Worm (Caenorhabditis elegans) whole organism, mixed stage, embryonic: ENCODE measurements around the gene F19D8.2.

Source experiments
- blmp-1 ChIP-seq: fragments of 150-350 bp; optimal IDR thresholded peaks from 2 replicates; lab custom pipeline; 2014; ENCODE audit warnings: missing biosample characterization, missing genetic modification characterization
- ceh-83 ChIP-seq: fragments of 200-800 bp; sonication (Bioruptor generic); optimal IDR thresholded peaks from 2 replicates; lab custom pipeline; 2018; ENCODE audit warnings: mild to moderate bottlenecking, missing genetic modification characterization, missing compliant biosample characterization
- elt-1 ChIP-seq: sonication (generic microtip); optimal IDR thresholded peaks from 2 replicates; lab custom pipeline; 2017; ENCODE audit warnings: missing genetic modification characterization, mild to moderate bottlenecking, missing compliant biosample characterization, antibody characterized with exemption, moderate library complexity, borderline replicate concordance; ENCODE audit not compliant: insufficient read depth
- elt-3 ChIP-seq: fragments of 150-350 bp; optimal IDR thresholded peaks from 2 replicates; lab custom pipeline; 2014; ENCODE audit warnings: missing biosample characterization, missing genetic modification characterization
- ham-2 ChIP-seq: fragments of 200-800 bp; sonication (Bioruptor generic); optimal IDR thresholded peaks from 2 replicates; lab custom pipeline; 2018; ENCODE audit warnings: mild to moderate bottlenecking, missing genetic modification characterization, missing compliant biosample characterization
- mab-5 ChIP-seq: fragments of 150-350 bp; optimal IDR thresholded peaks from 2 replicates; lab custom pipeline; 2014; ENCODE audit warnings: missing biosample characterization, missing genetic modification characterization
- mep-1 ChIP-seq: fragments of 150-350 bp; optimal IDR thresholded peaks from 2 replicates; lab custom pipeline; 2017; ENCODE audit warnings: missing biosample characterization, missing genetic modification reagents, missing genetic modification characterization, inconsistent platforms
- snpc-4 ChIP-seq: fragments of 150-350 bp; optimal IDR thresholded peaks from 2 replicates; lab custom pipeline; 2014; ENCODE audit warnings: missing biosample characterization, missing genetic modification characterization
- unc-62 ChIP-seq: fragments of 150-350 bp; optimal IDR thresholded peaks from 2 replicates; lab custom pipeline; 2014; ENCODE audit warnings: missing biosample characterization, missing genetic modification reagents, missing genetic modification characterization

DNA sequence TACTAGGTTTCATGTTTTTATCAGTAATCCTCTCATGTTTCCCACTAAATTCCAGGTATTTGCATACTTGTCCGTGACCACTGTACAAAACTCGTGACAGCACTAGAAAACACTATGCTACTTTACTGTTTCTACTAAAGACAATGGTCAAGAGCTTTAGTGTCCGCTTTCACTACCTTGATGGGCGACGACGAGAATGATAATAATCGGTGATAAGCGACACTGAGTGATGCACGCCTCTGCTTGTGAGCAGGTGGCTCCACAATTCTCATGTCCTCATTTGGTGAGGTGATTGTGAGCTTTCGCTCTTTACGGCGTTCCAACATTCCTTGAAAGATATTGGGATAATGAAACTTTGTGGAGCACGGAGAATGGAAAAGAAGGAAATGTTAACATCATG, 31.0 kb upstream of the F19D8.2 start:
- no peak for TF ChIP-seq elt-1 (tag; lab: Kevin White, UChicago)
- no peak for TF ChIP-seq ceh-83 (GFP tag; lab: Kevin White, UChicago)
- TF ChIP-seq unc-62 (GFP tag; lab: Kevin White, UChicago) = no peak
- TF ChIP-seq elt-3 (tag; lab: Kevin White, UChicago) = no peak
- TF ChIP-seq snpc-4 (tag; lab: Kevin White, UChicago) = no peak
- no peak for TF ChIP-seq ham-2
- no peak for TF ChIP-seq mep-1
- TF ChIP-seq mab-5 (tag; lab: Kevin White, UChicago) = no peak
- TF ChIP-seq blmp-1 (tag; lab: Kevin White, UChicago) = no peak
